Fruit fly (Drosophila melanogaster): Measurements from ENCODE around the gene mab-21.

Gene mab-21

DNA sequence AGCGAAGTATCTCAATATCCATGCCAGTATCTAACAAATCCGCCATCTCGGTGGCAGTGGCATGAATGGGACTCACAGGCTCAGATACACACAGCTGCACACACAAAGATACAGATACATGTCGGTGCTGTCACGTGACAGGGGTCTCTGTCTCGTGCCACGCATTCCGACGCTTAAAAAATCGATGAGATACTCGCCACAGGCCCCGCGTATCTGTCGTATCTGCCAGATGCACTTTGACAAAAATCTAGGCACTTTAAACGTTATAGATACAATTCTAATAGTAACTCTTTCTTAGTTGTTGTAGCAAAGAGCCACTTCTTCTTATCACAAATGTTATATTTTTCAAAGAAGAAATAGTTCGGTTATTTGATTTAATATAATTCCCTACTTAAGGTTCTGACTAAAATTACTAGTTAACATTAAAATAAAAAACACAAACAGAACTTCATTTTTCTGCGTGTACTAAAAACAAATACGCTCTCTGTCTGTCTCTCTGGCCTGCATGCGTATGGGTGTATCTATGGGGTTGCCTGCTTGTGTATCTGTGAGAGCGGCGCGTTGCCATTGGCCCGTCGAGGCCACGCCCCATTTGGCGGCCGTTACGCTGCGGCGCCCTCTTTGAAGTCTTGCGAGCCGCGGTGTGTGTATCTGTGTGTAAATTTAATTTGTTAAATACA lies 12.1 kb downstream of the mab-21 start, which contains the start of gene CG4766 (continued):
- TF ChIP-seq BtbVII (GFP tag; optimal IDR thresholded peaks at IDR 0.05) (peak; percentile 70), lola (GFP tag; optimal IDR thresholded peaks at IDR 0.05) (peak in 1 of 3 experiments; percentile 94), Poxn (GFP tag; IDR thresholded peaks at IDR 0.05) (no peak), Optix (GFP tag; IDR thresholded peaks at IDR 0.05) (no peak), crp (GFP tag; optimal IDR thresholded peaks at IDR 0.05) (peak in 1 of 2 experiments; percentile 40), sob (GFP tag; IDR thresholded peaks at IDR 0.05) (peak; percentile 62), CG8478 (optimal IDR thresholded peaks at IDR 0.05) (no peak), CG16863 (GFP tag; optimal IDR thresholded peaks at IDR 0.05) (peak; percentile 85), ato (GFP tag; IDR thresholded peaks at IDR 0.05; ENCODE audit: partially characterized antibody) (no peak), dati (GFP tag; IDR thresholded peaks at IDR 0.05) (peak; percentile 44; the same call in 1 of the 2 replicates), Hand (GFP tag; optimal IDR thresholded peaks at IDR 0.05) (peak; percentile 70), CG30431 (GFP tag; optimal IDR thresholded peaks at IDR 0.05) (peak; percentile 49), danr (GFP tag; IDR thresholded peaks at IDR 0.05) (peak; percentile 68), E2f2 (GFP tag; IDR thresholded peaks at IDR 0.05) (peak; percentile 69), psq (GFP tag; optimal IDR thresholded peaks at IDR 0.05) (peak; percentile 44), Bgb (GFP tag; IDR thresholded peaks at IDR 0.05; ENCODE audit: partially characterized antibody) (no peak), Trl (optimal IDR thresholded peaks at IDR 0.05) (peak; percentile 59 to 70), Trl (GFP tag; optimal IDR thresholded peaks at IDR 0.05) (peak; percentile 88), CG30403 (GFP tag; optimal IDR thresholded peaks at IDR 0.05) (peak; percentile 91), Bdp1 (GFP tag; optimal IDR thresholded peaks at IDR 0.05) (peak; percentile 74), crol (GFP tag; IDR thresholded peaks at IDR 0.05) (no peak), CG9437 (GFP tag; optimal IDR thresholded peaks at IDR 0.05) (peak; percentile 72), CG14441 (GFP tag; IDR thresholded peaks at IDR 0.05) (peak; percentile 56), CG31224 (GFP tag; IDR thresholded peaks at IDR 0.05) (peak; percentile 40; the same call in 1 of the 2 replicates), ranshi (GFP tag; IDR thresholded peaks at IDR 0.05) (peak; percentile 74), CG7839 (tag; optimal IDR thresholded peaks at IDR 0.05) (peak; percentile 91), HLH54F (GFP tag; optimal IDR thresholded peaks at IDR 0.05) (peak; percentile 72), CG7745 (tag; optimal IDR thresholded peaks at IDR 0.05) (no peak), lilli (GFP tag; optimal IDR thresholded peaks at IDR 0.05) (peak; percentile 83), ci (GFP tag; IDR thresholded peaks at IDR 0.05) (peak; percentile 86), HLH4C (GFP tag; IDR thresholded peaks at IDR 0.05; ENCODE audit: partially characterized antibody) (no peak), CG7271 (tag; optimal IDR thresholded peaks at IDR 0.05) (peak; percentile 59), sens (GFP tag) (peak; percentile 99), CG4282 (GFP tag; optimal IDR thresholded peaks at IDR 0.05) (peak; percentile 48), CG8281 (tag; optimal IDR thresholded peaks at IDR 0.05) (peak; percentile 68), hbn (GFP tag; IDR thresholded peaks at IDR 0.05; ENCODE audit: partially characterized antibody) (no peak), CG9932 (GFP tag; IDR thresholded peaks at IDR 0.05) (peak; percentile 55), CG7963 (GFP tag; IDR thresholded peaks at IDR 0.05; ENCODE audit: partially characterized antibody) (no peak), fru (optimal IDR thresholded peaks at IDR 0.05) (no peak), dimm (GFP tag; IDR thresholded peaks at IDR 0.05) (peak; percentile 11; the same call in 1 of the 2 replicates), CG33213 (GFP tag; optimal IDR thresholded peaks at IDR 0.05) (peak; percentile 51), cad (GFP tag; optimal IDR thresholded peaks at IDR 0.05) (no peak), pum (GFP tag; optimal IDR thresholded peaks at IDR 0.05) (peak; percentile 91), Atf3 (GFP tag; optimal IDR thresholded peaks at IDR 0.05) (peak; percentile 70), CG11247 (GFP tag; IDR thresholded peaks at IDR 0.05) (peak; percentile 54; the same call in 1 of the 2 replicates), Tbp (GFP tag; optimal IDR thresholded peaks at IDR 0.05) (no peak), tup (GFP tag; optimal IDR thresholded peaks at IDR 0.05) (peak; percentile 30), wor (GFP tag; IDR thresholded peaks at IDR 0.05) (peak; percentile 74), CG17328 (GFP tag; IDR thresholded peaks at IDR 0.05) (peak; percentile 85), CG7556 (GFP tag; optimal IDR thresholded peaks at IDR 0.05) (peak; percentile 94), dpn (GFP tag; optimal IDR thresholded peaks at IDR 0.05) (peak; percentile 83 to 87)
